Worm (Caenorhabditis elegans): Measurements from ENCODE around the gene msp-79.

Gene msp-79

DNA sequence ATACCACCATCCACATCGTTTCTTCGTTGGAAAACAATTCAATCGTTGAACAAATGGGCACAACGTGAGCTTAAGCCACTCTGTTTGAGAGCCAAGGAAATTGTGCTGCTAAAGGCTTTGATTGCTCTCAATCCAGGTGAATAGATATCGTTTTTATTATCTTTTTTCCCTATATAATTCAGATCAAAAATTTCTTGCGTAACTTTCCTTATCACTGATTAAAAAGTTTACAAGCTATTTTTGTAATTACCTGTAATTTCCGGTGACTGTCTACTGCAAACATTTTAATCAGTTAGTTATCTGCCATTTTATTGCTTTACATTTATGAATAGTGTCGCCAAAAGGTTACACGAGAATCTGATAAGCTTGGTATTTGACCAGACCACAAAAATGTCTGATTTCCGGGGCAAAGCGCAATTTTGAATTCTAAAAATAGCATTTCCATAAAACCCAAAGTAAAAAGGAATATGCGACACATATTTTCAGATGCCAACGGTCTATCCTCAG is 4.2 kb downstream of the msp-79 start:
- TF ChIP-seq zip-5 (tag; optimal IDR thresholded peaks at IDR 0.05): no peak
- no peak for TF ChIP-seq unc-3 (GFP tag; conservative IDR thresholded peaks at IDR 0.05)
- TF ChIP-seq unc-3 (tag; optimal IDR thresholded peaks at IDR 0.05): no peak
- TF ChIP-seq elt-2 (tag; optimal IDR thresholded peaks at IDR 0.05): no peak
- TF ChIP-seq unc-55 (GFP tag; optimal IDR thresholded peaks at IDR 0.05): no peak
- TF ChIP-seq ref-2 (tag; optimal IDR thresholded peaks at IDR 0.05): no peak
- TF ChIP-seq pha-2 (tag; optimal IDR thresholded peaks at IDR 0.05): no peak
- TF ChIP-seq hlh-13 (GFP tag; optimal IDR thresholded peaks at IDR 0.05): no peak
- TF ChIP-seq C08G9.2 (tag; optimal IDR thresholded peaks at IDR 0.05): no peak
- no peak for TF ChIP-seq C38D4.7 (GFP tag; optimal IDR thresholded peaks at IDR 0.05)
- TF ChIP-seq dmd-4 (tag; optimal IDR thresholded peaks at IDR 0.05; ENCODE audit: borderline replicate concordance): no peak
- no peak for TF ChIP-seq hlh-8 (tag; optimal IDR thresholded peaks at IDR 0.05)
- no peak for TF ChIP-seq pat-9 (tag; optimal IDR thresholded peaks at IDR 0.05)
- TF ChIP-seq ceh-6 (GFP tag; optimal IDR thresholded peaks at IDR 0.05): no peak
- TF ChIP-seq nfya-1 (tag; optimal IDR thresholded peaks at IDR 0.05): no peak
- no peak for TF ChIP-seq sox-2 (GFP tag; IDR thresholded peaks at IDR 0.05)
- no peak for TF ChIP-seq ceh-14 (tag; optimal IDR thresholded peaks at IDR 0.05)
- no peak for TF ChIP-seq eyg-1 (tag; optimal IDR thresholded peaks at IDR 0.05)

DNA sequence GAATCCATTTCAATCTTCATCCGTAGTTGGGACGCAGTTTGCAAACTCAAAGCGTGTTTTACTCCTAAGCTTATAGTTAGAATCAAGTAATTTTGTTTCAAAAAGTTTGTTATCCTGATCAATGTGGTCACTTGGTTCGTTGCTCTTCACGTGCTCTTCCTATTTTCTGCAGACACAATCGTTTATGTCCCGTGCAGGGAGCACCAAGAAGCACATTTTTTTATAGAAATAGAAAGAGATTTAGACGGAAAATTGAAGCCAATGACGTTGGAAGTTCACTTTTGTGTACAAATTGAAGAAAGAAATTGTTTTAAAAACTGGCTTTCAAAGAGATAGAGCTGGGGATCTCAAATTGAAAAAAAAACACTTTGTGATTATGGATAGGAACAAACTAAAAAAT is 5.2 kb downstream of the msp-79 start:
- TF ChIP-seq ztf-16 (tag; optimal IDR thresholded peaks at IDR 0.05) (no peak), K09A11.1 (tag; optimal IDR thresholded peaks at IDR 0.05; ENCODE audit: insufficient read depth) (no peak), rnt-1 (tag; optimal IDR thresholded peaks at IDR 0.05) (no peak), ceh-6 (GFP tag; optimal IDR thresholded peaks at IDR 0.05) (no peak), hlh-6 (tag; optimal IDR thresholded peaks at IDR 0.05) (no peak), unc-86 (tag; optimal IDR thresholded peaks at IDR 0.05) (no peak), ets-4 (tag; optimal IDR thresholded peaks at IDR 0.05) (no peak), fkh-10 (GFP tag; optimal IDR thresholded peaks at IDR 0.05) (no peak)

DNA sequence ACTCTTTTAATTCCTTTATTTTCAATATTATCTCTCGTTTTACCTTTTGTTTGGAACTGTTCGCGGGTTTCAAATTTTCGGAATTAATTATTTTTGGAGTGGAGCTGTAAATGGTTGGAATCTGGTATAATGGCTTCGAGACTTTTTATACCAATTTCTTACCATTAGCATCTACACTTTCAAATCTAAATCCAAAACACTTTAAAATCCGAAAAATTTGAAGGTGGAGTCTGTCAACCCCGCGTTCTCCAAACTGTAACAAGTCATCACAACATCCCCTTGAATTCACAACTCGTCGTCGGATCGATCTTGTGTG is 9.6 kb downstream of the msp-79 start, which contains the start of gene nhr-97:
Gene nhr-97 (plus strand): TSS at position 217 of the 316 bp plus-strand sequence.
- TF ChIP-seq C08G9.2 (tag; optimal IDR thresholded peaks at IDR 0.05) (no peak), ahr-1 (tag; optimal IDR thresholded peaks at IDR 0.05) (no peak), pha-2 (tag; optimal IDR thresholded peaks at IDR 0.05) (no peak), ceh-45 (GFP tag; IDR thresholded peaks at IDR 0.05) (no peak), ztf-16 (tag; optimal IDR thresholded peaks at IDR 0.05) (no peak), ceh-2 (tag; optimal IDR thresholded peaks at IDR 0.05) (no peak)

- TF ChIP-seq fkh-10 (GFP tag; optimal IDR thresholded peaks at IDR 0.05): no peak
- no peak for TF ChIP-seq ceh-34 (tag; optimal IDR thresholded peaks at IDR 0.05)
- TF ChIP-seq dve-1 (tag; optimal IDR thresholded peaks at IDR 0.05): no peak
- TF ChIP-seq zip-5 (tag; optimal IDR thresholded peaks at IDR 0.05): no peak
These were observed 10.1 kb downstream of the msp-79 start for ce11 chrIV:9756647-9757424.

ce11 chrIV:9755713-9756112 is 11.2 kb downstream of the msp-79 start:
- TF ChIP-seq pha-2 (tag; optimal IDR thresholded peaks at IDR 0.05) (no peak), odd-2 (tag; optimal IDR thresholded peaks at IDR 0.05) (no peak), unc-55 (GFP tag; optimal IDR thresholded peaks at IDR 0.05) (no peak), hlh-15 (tag; optimal IDR thresholded peaks at IDR 0.05) (no peak)
